Fruit fly (Drosophila melanogaster) S2 (cell line): ENCODE measurements around the gene CG15539.

Experiments
- CG8478 ChIP-seq: fragments of >200 bp; optimal IDR thresholded peaks from 2 replicates; lab custom pipeline; 2018
- CTCF ChIP-seq, 2 experiments: fragments of >200 bp; optimal IDR thresholded peaks; 2 replicates each; lab custom pipeline; 2018

CG15539 gene

DNA sequence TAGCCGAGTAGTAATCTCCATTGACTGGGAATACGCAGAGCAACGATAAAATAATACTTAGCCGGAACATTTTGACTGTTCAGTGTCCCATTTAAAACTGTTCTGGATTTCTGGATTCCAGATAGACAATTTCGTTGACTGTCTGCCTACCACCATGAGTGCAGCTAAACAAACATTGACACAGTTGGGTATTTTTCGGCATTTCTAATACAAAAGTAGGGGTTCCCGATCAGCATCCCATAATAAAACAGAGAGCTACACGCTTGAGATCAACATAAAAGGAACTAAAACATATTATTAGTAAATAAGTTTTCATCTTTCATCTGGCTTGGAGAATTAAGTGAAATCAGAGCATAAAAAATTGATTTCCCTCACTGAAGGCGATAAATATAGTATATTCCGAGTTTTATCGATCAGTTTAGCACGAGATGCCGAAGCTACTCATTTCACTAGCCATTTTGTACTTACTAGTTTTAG, at the start of gene CG15539, which contains the start of gene PH4alphaSG1:
Gene CG15539 (plus strand): TSS at position 427 of the 477 bp plus-strand sequence.
Gene PH4alphaSG1 (minus strand): TSS at position 101 of the 477 bp plus-strand sequence.
- no peak for TF ChIP-seq CG8478 (lab: Kevin White, UChicago)
- no peak for TF ChIP-seq CTCF (optimal IDR thresholded peaks at IDR 0.05; lab: Kevin White, UChicago)

- TF ChIP-seq CG8478 (lab: Kevin White, UChicago) (no peak), CTCF (optimal IDR thresholded peaks at IDR 0.05; lab: Kevin White, UChicago) (peak; percentile 7 to 14)
Measured at dm6 chr3R:30459066-30459935, 46.5 kb upstream of the CG15539 start, which contains the start of the genes CG2224 and CDase. CG2224 (minus strand) TSS chr3R:30459300. CDase (plus strand) TSS chr3R:30459521.

DNA sequence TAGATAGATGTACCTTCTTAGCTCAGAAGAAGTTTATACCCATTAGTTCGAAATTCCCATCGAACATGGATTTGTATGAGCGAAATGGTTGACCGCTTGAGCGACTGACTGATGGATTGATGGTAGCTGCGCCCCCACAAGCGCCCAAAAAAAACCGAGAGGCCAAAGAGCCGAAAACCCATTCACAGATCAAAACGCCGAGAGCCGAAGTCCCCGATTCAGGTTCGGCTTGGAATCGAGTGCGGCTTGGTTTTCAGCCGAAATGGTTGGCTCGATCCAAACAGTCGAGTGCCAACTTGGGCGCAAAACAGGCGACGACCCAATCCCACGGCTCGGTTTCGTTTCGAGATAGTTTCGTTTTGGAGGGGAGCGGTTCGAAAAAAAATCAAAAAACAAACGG, 45.6 kb upstream of the CG15539 start:
- no peak for TF ChIP-seq CG8478 (lab: Kevin White, UChicago)

- TF ChIP-seq CTCF (optimal IDR thresholded peaks at IDR 0.05; lab: Kevin White, UChicago) (no peak), CG8478 (lab: Kevin White, UChicago) (no peak)
Measured at dm6 chr3R:30461608-30462243, 44.1 kb upstream of the CG15539 start.

DNA sequence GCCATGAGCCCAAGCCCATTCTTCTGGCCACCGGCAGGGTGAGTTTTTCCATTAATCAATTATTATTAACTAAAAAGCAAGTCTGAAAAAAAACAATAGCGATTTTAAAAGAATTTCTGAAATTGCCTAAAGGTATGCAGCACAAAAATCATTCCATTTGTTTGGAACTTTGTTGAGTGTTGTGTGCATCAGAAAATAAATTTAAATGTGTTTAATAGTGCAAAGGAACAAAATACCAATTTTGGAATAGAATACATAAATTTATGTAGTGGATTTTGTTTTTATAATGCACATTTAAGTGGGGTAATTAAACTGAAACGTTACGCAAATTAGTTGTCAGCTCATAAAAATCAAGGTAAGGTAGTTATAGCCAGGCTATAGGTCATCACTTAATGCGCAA, 41.5 kb upstream of the CG15539 start:
- TF ChIP-seq CTCF (optimal IDR thresholded peaks at IDR 0.05; lab: Kevin White, UChicago) = no peak
- no peak for TF ChIP-seq CG8478 (lab: Kevin White, UChicago)

- TF ChIP-seq CTCF (optimal IDR thresholded peaks at IDR 0.05; lab: Kevin White, UChicago) (no peak), CG8478 (lab: Kevin White, UChicago) (no peak)
Measured at dm6 chr3R:30465775-30466494, 39.9 kb upstream of the CG15539 start, which contains the start of gene PH4alphaEFB. PH4alphaEFB (plus strand) TSS chr3R:30466050.

DNA sequence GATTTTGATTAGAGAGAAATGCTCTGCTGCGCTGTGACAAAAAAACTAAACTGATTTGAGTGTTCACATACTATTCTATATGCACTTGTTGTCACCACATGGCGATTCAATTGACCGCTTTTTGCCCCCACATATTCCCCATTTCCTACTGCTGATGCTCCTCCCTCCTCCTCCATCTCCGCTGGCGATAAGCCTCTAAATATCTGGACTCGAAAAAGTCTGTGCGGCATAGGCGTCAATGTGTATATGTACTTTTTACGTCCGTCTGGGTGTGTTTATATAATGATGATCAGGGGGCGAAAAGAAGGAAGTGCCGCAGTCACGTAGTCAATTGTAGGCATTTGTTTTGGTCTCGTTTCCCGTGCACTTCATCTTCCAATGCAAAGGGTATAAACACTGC, 39.3 kb upstream of the CG15539 start:
- no peak for TF ChIP-seq CTCF (optimal IDR thresholded peaks at IDR 0.05; lab: Kevin White, UChicago)
- TF ChIP-seq CG8478 (lab: Kevin White, UChicago) = no peak

dm6 chr3R:30467062-30467461, 38.7 kb upstream of the CG15539 start:
- TF ChIP-seq CTCF (optimal IDR thresholded peaks at IDR 0.05; lab: Kevin White, UChicago) = peak; percentile 21 to 58
- no peak for TF ChIP-seq CG8478 (lab: Kevin White, UChicago)

- TF ChIP-seq CG8478 (lab: Kevin White, UChicago) (no peak), CTCF (optimal IDR thresholded peaks at IDR 0.05; lab: Kevin White, UChicago) (no peak)
Measured at dm6 chr3R:30470690-30471089, 35.1 kb upstream of the CG15539 start.

DNA sequence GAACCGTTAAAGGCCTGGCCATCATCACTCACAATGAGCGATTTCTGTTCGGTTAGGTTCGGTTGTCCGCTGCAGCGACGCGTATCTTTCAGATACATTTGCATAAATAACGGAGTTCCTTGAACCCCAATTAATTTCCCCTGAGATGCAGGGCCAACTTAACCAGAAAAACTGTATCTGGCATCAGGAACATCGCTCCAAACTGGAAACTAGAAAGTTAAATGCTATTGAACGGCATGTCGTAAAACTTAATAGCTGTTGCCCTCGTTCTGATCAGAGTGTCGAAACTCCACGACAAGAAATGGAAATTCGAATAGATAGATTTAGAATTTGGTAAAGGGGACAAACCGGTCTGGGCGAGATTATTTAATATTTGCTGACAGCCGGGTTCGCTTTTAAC, 33.5 kb upstream of the CG15539 start:
- TF ChIP-seq CTCF (optimal IDR thresholded peaks at IDR 0.05; lab: Kevin White, UChicago) (no peak), CG8478 (lab: Kevin White, UChicago) (no peak)

DNA sequence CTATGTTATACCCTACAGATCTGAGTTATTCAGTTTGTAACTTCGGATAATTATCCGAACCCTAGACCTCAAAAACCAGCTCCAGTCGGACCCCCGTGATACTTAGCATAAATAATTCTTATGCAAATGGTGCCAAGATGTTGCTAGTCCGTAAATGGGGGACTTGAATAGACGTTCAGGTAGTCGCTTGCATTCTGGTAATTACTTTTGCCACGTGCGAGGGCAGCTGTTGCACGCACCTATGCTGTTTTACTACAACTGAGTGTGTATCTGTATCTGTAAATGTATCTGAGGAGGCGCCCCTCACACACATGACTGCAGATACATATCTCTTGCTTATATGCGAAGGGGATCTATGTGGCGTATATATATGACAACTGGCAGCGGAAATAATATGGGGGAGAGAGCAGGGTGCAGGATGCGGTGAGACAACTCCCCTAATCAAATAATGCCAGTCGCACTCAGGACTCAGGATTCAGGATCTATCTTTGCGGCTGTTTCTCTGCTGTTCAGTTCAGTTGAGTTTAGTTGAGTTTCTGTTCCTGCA, 31.0 kb upstream of the CG15539 start:
- TF ChIP-seq CTCF (optimal IDR thresholded peaks at IDR 0.05; lab: Kevin White, UChicago) (no peak), CG8478 (lab: Kevin White, UChicago) (no peak)

DNA sequence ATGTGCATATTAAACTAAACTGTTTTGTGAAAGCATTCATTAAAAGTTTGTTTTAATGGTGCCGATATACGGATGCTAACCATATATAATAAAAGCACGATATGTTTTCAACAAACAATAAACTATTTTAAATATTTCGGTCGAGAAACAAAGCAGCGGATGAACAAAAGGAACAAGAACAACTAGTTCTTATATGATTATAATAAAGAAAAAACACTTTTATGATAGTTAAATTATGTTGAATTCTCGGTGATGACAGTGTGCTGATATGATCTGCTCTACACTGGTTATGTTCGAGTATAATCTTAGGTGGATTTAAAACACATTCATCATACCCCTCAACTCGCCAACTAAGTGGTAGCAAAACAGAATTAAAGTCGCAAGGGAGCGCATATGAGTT, 29.9 kb upstream of the CG15539 start:
- no peak for TF ChIP-seq CTCF (optimal IDR thresholded peaks at IDR 0.05; lab: Kevin White, UChicago)
- TF ChIP-seq CG8478 (lab: Kevin White, UChicago) = no peak

dm6 chr3R:30476367-30476766, 29.4 kb upstream of the CG15539 start, which contains the start of gene spdo:
spdo (plus strand) TSS chr3R:30476684.
- TF ChIP-seq CG8478 (lab: Kevin White, UChicago) (no peak), CTCF (optimal IDR thresholded peaks at IDR 0.05; lab: Kevin White, UChicago) (no peak)

DNA sequence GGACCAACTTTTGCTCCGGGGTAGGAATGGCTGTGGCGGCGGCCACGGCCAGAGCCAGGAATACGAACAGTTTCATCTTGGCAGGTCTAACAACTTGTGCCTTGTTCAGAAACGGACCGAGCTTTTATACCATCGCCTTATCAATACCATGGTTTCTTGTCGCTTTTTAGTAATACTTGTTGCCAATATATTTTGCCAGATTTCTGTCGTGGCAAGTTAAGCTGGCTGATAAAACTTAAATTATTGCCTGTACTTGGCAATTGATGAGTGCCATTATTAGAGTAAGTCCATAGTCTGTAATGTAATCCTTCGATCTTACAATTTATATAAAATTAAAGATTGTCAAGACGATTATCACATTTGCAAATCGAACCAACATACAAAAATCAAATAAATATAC, 18.0 kb upstream of the CG15539 start, which contains the start of gene Jon99Fii:
Gene Jon99Fii (minus strand): TSS at position 101 of the 400 bp plus-strand sequence.
- no peak for TF ChIP-seq CTCF (optimal IDR thresholded peaks at IDR 0.05; lab: Kevin White, UChicago)
- no peak for TF ChIP-seq CG8478 (lab: Kevin White, UChicago)
